Worm (Caenorhabditis elegans) whole organism, late embryonic: ENCODE measurements around the gene C08D8.7.

ENCODE experiments used
- K09A11.1 ChIP-seq: sonication (generic microtip); optimal IDR thresholded peaks from 2 replicates; lab custom pipeline; 2017; ENCODE audit warnings: antibody characterized with exemption, mild to moderate bottlenecking, missing genetic modification characterization, missing compliant biosample characterization; ENCODE audit not compliant: insufficient read depth
- T23F11.4 ChIP-seq: fragments of 200-800 bp; sonication (Bioruptor generic); optimal IDR thresholded peaks from 2 replicates; lab custom pipeline; 2018; ENCODE audit warnings: mild to moderate bottlenecking, missing genetic modification characterization, missing compliant biosample characterization
- Y22D7AL.16 ChIP-seq: sonication (generic microtip); optimal IDR thresholded peaks from 2 replicates; lab custom pipeline; 2016; ENCODE audit warnings: missing genetic modification characterization, missing compliant biosample characterization
- ahr-1 ChIP-seq: sonication (generic microtip); optimal IDR thresholded peaks from 2 replicates; lab custom pipeline; 2016; ENCODE audit warnings: missing genetic modification characterization, missing compliant biosample characterization
- ama-1 ChIP-seq: fragments of 150-350 bp; optimal IDR thresholded peaks from 2 replicates; lab custom pipeline; 2014
- ceh-18 ChIP-seq: sonication (generic microtip); optimal IDR thresholded peaks from 2 replicates; lab custom pipeline; 2016; ENCODE audit warnings: missing genetic modification characterization, missing compliant biosample characterization
- ceh-19 ChIP-seq: fragments of 200-800 bp; sonication (Bioruptor generic); optimal IDR thresholded peaks from 2 replicates; lab custom pipeline; 2018; ENCODE audit warnings: mild to moderate bottlenecking, missing genetic modification characterization, missing compliant biosample characterization
- ceh-22 ChIP-seq: sonication (generic microtip); optimal IDR thresholded peaks from 2 replicates; lab custom pipeline; 2017; ENCODE audit warnings: missing biosample characterization, missing genetic modification characterization
- ceh-30 ChIP-seq: fragments of 150-350 bp; optimal IDR thresholded peaks from 2 replicates; lab custom pipeline; 2014; ENCODE audit warnings: missing biosample characterization, missing genetic modification characterization
- ceh-34 ChIP-seq: sonication (generic microtip); optimal IDR thresholded peaks from 2 replicates; lab custom pipeline; 2016; ENCODE audit warnings: mild to moderate bottlenecking, missing genetic modification characterization, missing compliant biosample characterization
- ceh-6 ChIP-seq: fragments of 200-800 bp; sonication (Bioruptor generic); optimal IDR thresholded peaks from 2 replicates; lab custom pipeline; 2018; ENCODE audit warnings: mild to moderate bottlenecking, missing genetic modification characterization, missing compliant biosample characterization
- elt-2 ChIP-seq: sonication (generic microtip); optimal IDR thresholded peaks from 2 replicates; lab custom pipeline; 2016; ENCODE audit warnings: missing genetic modification reagents, missing genetic modification characterization, missing compliant biosample characterization
- elt-4 ChIP-seq: sonication (generic microtip); optimal IDR thresholded peaks from 2 replicates; lab custom pipeline; 2016; ENCODE audit warnings: missing genetic modification characterization, missing compliant biosample characterization
- ets-4 ChIP-seq: sonication (generic microtip); optimal IDR thresholded peaks from 2 replicates; lab custom pipeline; 2016; ENCODE audit warnings: missing genetic modification characterization, missing compliant biosample characterization
- eyg-1 ChIP-seq: sonication (generic microtip); optimal IDR thresholded peaks from 2 replicates; lab custom pipeline; 2016; ENCODE audit warnings: missing genotype, missing genetic modification characterization, missing compliant biosample characterization
- fkh-10 ChIP-seq: fragments of 150-350 bp; optimal IDR thresholded peaks from 2 replicates; lab custom pipeline; 2014; ENCODE audit warnings: missing biosample characterization, missing genetic modification reagents, missing genetic modification characterization
- fkh-6 ChIP-seq: sonication (generic microtip); optimal IDR thresholded peaks from 2 replicates; lab custom pipeline; 2016; ENCODE audit warnings: missing genetic modification characterization, missing compliant biosample characterization
- gmeb-2 ChIP-seq: sonication (generic microtip); optimal IDR thresholded peaks from 2 replicates; lab custom pipeline; 2016; ENCODE audit warnings: missing genetic modification characterization, inconsistent platforms, missing compliant biosample characterization
- hlh-13 ChIP-seq: fragments of 200-800 bp; sonication (Bioruptor generic); optimal IDR thresholded peaks from 2 replicates; lab custom pipeline; 2018; ENCODE audit warnings: mild to moderate bottlenecking, missing genetic modification characterization, missing compliant biosample characterization
- hlh-15 ChIP-seq: sonication (generic microtip); optimal IDR thresholded peaks from 2 replicates; lab custom pipeline; 2016; ENCODE audit warnings: missing genetic modification characterization, missing compliant biosample characterization
- lim-6 ChIP-seq: sonication (generic microtip); optimal IDR thresholded peaks from 2 replicates; lab custom pipeline; 2016; ENCODE audit warnings: missing genetic modification characterization, missing compliant biosample characterization
- mec-3 ChIP-seq: sonication (generic microtip); optimal IDR thresholded peaks from 2 replicates; lab custom pipeline; 2016; ENCODE audit warnings: borderline replicate concordance, missing genetic modification characterization, missing compliant biosample characterization
- nfya-1 ChIP-seq: sonication (generic microtip); optimal IDR thresholded peaks from 2 replicates; lab custom pipeline; 2017; ENCODE audit warnings: missing genetic modification characterization, mild to moderate bottlenecking, missing compliant biosample characterization, antibody characterized with exemption, moderate library complexity
- nhr-11 ChIP-seq: fragments of 150-350 bp; optimal IDR thresholded peaks from 2 replicates; lab custom pipeline; 2014; ENCODE audit warnings: missing biosample characterization, missing genetic modification characterization
- nhr-232 ChIP-seq: sonication (generic microtip); optimal IDR thresholded peaks from 2 replicates; lab custom pipeline; 2016; ENCODE audit warnings: missing genetic modification characterization, missing compliant biosample characterization
- npax-4 ChIP-seq: sonication (generic microtip); optimal IDR thresholded peaks from 2 replicates; lab custom pipeline; 2016; ENCODE audit warnings: missing genetic modification characterization, missing compliant biosample characterization
- odd-2 ChIP-seq: sonication (generic microtip); optimal IDR thresholded peaks from 2 replicates; lab custom pipeline; 2017; ENCODE audit warnings: antibody characterized with exemption, mild to moderate bottlenecking, missing genetic modification characterization, missing compliant biosample characterization
- pag-3 ChIP-seq: sonication (generic microtip); optimal IDR thresholded peaks from 2 replicates; lab custom pipeline; 2016; ENCODE audit warnings: missing compliant biosample characterization, missing genetic modification characterization, borderline replicate concordance
- pat-9 ChIP-seq: fragments of 200-800 bp; sonication (Bioruptor generic); optimal IDR thresholded peaks from 2 replicates; lab custom pipeline; 2018; ENCODE audit warnings: mild to moderate bottlenecking, missing genetic modification characterization, moderate library complexity, missing compliant biosample characterization
- ref-2 ChIP-seq: sonication (generic microtip); optimal IDR thresholded peaks from 2 replicates; lab custom pipeline; 2016; ENCODE audit warnings: missing genetic modification characterization, missing compliant biosample characterization
- rnt-1 ChIP-seq: sonication (generic microtip); optimal IDR thresholded peaks from 2 replicates; lab custom pipeline; 2016; ENCODE audit warnings: missing genetic modification characterization, missing compliant biosample characterization
- sox-4 ChIP-seq: sonication (generic microtip); optimal IDR thresholded peaks from 2 replicates; lab custom pipeline; 2017; ENCODE audit warnings: mild to moderate bottlenecking, missing genetic modification characterization, inconsistent platforms, missing compliant biosample characterization
- syd-9 ChIP-seq: sonication (generic microtip); optimal IDR thresholded peaks from 2 replicates; lab custom pipeline; 2016; ENCODE audit warnings: mild to moderate bottlenecking, missing genetic modification characterization, moderate library complexity, missing compliant biosample characterization
- ttx-3 ChIP-seq: sonication (generic microtip); optimal IDR thresholded peaks from 2 replicates; lab custom pipeline; 2016; ENCODE audit warnings: missing genetic modification reagents, missing genetic modification characterization, missing compliant biosample characterization
- unc-55 ChIP-seq: sonication (generic microtip); optimal IDR thresholded peaks from 2 replicates; lab custom pipeline; 2017; ENCODE audit warnings: missing biosample characterization, missing genetic modification reagents, missing genetic modification characterization
- zip-5 ChIP-seq: sonication (generic microtip); optimal IDR thresholded peaks from 2 replicates; lab custom pipeline; 2016; ENCODE audit warnings: missing genetic modification characterization, missing compliant biosample characterization

The C08D8.7 gene

DNA sequence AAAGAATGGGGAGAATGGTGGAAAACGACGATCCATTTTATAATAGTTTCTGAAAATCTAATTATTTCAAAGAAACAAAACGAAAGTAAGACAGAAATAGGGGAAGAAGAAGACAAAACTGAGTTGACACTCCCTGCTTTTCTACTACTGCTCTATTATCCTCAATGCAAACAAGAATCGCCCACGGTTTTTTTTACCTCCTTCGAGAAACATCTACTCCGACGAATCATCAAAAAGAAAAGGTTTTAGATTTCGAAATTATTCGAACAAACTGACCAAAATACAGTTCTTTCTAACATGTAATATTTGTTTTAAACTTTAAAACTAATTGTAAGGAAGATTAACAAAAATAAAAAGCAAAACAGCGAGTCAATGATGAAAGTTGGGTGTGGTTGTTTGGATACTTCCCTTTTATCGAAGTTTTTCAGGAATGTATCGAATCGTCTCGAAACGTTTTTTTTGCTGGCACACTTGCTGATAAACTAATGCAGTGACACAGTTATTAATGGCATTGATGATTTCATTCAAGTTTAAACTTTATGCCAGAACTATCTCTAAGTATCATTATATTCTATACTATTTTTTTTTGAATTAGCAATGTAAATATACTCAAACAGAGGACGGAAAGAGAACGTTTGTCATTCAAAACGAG is 45.0 kb downstream of the C08D8.7 start, which contains the start of gene hsp-17:
Gene hsp-17 (minus strand): TSS at position 51 of the 652 bp plus-strand sequence.
- no peak for TF ChIP-seq nhr-232 (tag; lab: Kevin White, UChicago)
- no peak for TF ChIP-seq npax-4
- TF ChIP-seq ceh-22 (tag; lab: Kevin White, UChicago) = no peak
- no peak for TF ChIP-seq sox-4 (tag; lab: Kevin White, UChicago)
- no peak for TF ChIP-seq gmeb-2 (tag; lab: Kevin White, UChicago)
- TF ChIP-seq ahr-1 (tag; lab: Kevin White, UChicago) = no peak
- TF ChIP-seq lim-6 (tag; lab: Kevin White, UChicago) = no peak
- no peak for TF ChIP-seq Y22D7AL.16 (tag; lab: Kevin White, UChicago)
- no peak for TF ChIP-seq unc-55 (GFP tag; lab: Kevin White, UChicago)

DNA sequence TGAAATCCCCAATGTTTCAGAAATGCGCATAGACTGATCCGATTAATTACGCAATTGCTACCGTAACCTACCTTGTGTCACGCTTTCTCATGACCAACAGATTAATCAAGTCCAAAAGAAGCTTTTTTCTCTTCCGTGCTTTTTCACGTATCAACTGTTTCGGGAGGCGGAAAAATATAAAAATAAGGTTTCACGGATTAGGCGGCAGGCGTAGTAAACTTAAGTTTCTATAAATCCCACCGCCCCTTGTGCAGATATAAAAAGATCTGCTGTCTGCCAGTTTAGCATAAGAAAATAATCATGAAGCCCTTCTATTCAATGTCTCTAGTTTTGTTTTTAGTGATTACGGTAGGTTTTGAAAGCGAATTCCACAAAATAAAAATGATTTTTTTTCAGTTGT is 46.0 kb downstream of the C08D8.7 start, which contains the start of gene gcy-7:
Gene gcy-7 (plus strand): TSS at position 301 of the 400 bp plus-strand sequence.
- TF ChIP-seq mec-3 (no peak), ttx-3 (tag; lab: Kevin White, UChicago) (no peak), fkh-10 (GFP tag; lab: Kevin White, UChicago) (no peak), ceh-18 (tag; lab: Kevin White, UChicago) (no peak), nhr-232 (tag; lab: Kevin White, UChicago) (no peak), nhr-11 (tag; lab: Kevin White, UChicago) (no peak), T23F11.4 (GFP tag; lab: Kevin White, UChicago) (no peak), eyg-1 (tag; lab: Kevin White, UChicago) (no peak), fkh-6 (no peak), ceh-19 (GFP tag; lab: Kevin White, UChicago) (no peak), pat-9 (tag; lab: Kevin White, UChicago) (no peak), unc-55 (GFP tag; lab: Kevin White, UChicago) (no peak), hlh-15 (tag; lab: Kevin White, UChicago) (no peak), ceh-6 (GFP tag; lab: Kevin White, UChicago) (no peak), ref-2 (tag; lab: Kevin White, UChicago) (no peak), hlh-13 (no peak), ceh-30 (tag; lab: Kevin White, UChicago) (no peak), zip-5 (tag; lab: Kevin White, UChicago) (no peak), K09A11.1 (tag; lab: Kevin White, UChicago) (no peak)

DNA sequence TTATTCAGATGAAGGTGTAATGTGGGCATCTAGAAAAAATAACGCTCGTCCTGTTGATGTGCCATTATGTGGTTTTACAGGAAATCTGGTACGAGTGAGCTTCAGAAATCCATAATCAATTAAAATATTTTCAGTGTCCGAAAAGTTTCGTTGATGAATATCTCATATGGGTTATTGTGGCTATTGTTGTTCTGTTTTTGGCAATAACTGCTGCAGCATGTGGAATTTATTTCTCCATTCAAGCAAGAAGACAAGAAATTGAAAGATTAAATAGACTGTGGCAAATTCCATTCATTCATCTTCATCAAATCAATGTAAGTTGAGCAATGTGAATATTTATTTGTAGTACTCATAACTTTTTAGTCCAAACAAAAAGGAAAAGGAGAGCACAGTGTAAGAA is 48.3 kb downstream of the C08D8.7 start:
- TF ChIP-seq ets-4 (tag; lab: Kevin White, UChicago) = no peak
- TF ChIP-seq syd-9 (tag; lab: Kevin White, UChicago) = no peak
- TF ChIP-seq nfya-1 = no peak
- TF ChIP-seq fkh-6 = no peak
- TF ChIP-seq elt-2 = no peak
- TF ChIP-seq hlh-15 (tag; lab: Kevin White, UChicago) = no peak
- no peak for TF ChIP-seq zip-5 (tag; lab: Kevin White, UChicago)
- TF ChIP-seq pat-9 (tag; lab: Kevin White, UChicago) = no peak
- no peak for TF ChIP-seq unc-55 (GFP tag; lab: Kevin White, UChicago)
- TF ChIP-seq elt-4 = no peak
- no peak for TF ChIP-seq odd-2
- TF ChIP-seq gmeb-2 (tag; lab: Kevin White, UChicago) = no peak
- no peak for TF ChIP-seq ceh-34 (tag; lab: Kevin White, UChicago)
- TF ChIP-seq ceh-6 (GFP tag; lab: Kevin White, UChicago) = no peak
- TF ChIP-seq rnt-1 (tag; lab: Kevin White, UChicago) = no peak
- no peak for TF ChIP-seq pag-3 (tag; lab: Kevin White, UChicago)
- TF ChIP-seq, all 69 proteins: peak for 0

DNA sequence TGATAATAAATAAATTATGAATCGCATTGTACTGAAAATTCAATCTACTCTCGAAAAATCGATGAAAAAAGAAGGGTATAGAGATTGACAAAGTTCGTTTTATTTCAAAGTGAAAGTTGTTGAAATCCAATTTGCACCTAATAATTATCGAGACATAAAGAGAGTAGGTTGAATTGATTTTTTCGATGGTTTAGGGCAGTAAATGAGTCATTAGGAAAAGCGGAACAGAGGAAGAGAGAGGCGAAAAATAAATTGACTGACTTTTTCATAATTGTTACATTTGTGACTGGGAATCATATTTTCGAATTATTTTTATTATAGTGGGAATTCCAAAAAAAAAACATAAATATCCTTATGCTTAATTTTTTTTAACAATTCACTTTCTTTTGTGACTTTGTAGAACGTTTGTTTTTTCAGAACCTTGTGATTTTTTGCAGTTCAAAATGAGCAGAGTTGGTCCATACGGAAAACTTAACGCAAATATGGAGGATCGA is 53.4 kb downstream of the C08D8.7 start, which contains the start of the genes pho-6 and F52E1.3:
Gene pho-6 (minus strand): TSS at position 101 of the 494 bp plus-strand sequence.
Gene F52E1.3 (plus strand): TSS at position 444 of the 494 bp plus-strand sequence.
- no peak for TF ChIP-seq ama-1 (lab: Kevin White, UChicago)
- TF ChIP-seq, all 69 proteins: peak for 0
